Fruit fly (Drosophila melanogaster): ENCODE results near the gene mge.

DNA sequence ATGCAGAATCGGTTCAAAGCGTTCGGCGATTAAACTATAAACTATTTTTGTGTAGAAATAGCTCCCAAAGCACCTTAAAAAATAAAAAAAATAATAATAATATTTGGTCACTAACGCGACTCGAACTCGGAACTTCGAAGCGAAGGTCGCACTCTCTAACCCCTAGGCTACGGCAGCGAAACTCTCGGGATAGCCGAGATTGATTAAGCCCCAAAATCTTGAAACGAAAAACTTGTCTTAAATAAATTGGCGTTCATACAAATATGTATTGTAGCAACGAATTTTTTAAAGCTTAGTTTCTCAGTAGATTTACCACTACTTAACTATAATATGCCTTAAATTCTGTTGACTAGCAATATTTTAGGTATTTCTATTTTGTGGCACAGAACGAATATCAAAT, 15.3 kb downstream of the mge start:
- TF ChIP-seq Clk (GFP tag; optimal IDR thresholded peaks at IDR 0.05) (no peak), CG11617 (GFP tag; optimal IDR thresholded peaks at IDR 0.05) (no peak), Mnt (GFP tag; optimal IDR thresholded peaks at IDR 0.05) (no peak), CG1620 (GFP tag; optimal IDR thresholded peaks at IDR 0.05) (no peak), kay (GFP tag; ENCODE audit: borderline replicate concordance) (no peak), cnc (optimal IDR thresholded peaks at IDR 0.05) (no peak), CG33017 (tag; optimal IDR thresholded peaks at IDR 0.05) (no peak), ovo (GFP tag; optimal IDR thresholded peaks at IDR 0.05) (no peak), CG7101 (tag; optimal IDR thresholded peaks at IDR 0.05) (no peak), pad (GFP tag; optimal IDR thresholded peaks at IDR 0.05) (no peak), cic (GFP tag; optimal IDR thresholded peaks at IDR 0.05) (no peak)
